Worm (Caenorhabditis elegans) whole organism, L2 larva: Measurements from ENCODE around the gene F25D1.3.

Experiments
- ama-1 ChIP-seq: fragments of 150-350 bp; optimal IDR thresholded peaks from 2 replicates; lab custom pipeline; 2018; ENCODE audit warnings: inconsistent platforms
- ceh-82 ChIP-seq: fragments of 150-350 bp; optimal IDR thresholded peaks from 2 replicates; lab custom pipeline; 2014; ENCODE audit warnings: missing biosample characterization, missing genetic modification characterization
- lin-13 ChIP-seq: fragments of 150-350 bp; optimal IDR thresholded peaks from 2 replicates; lab custom pipeline; 2014; ENCODE audit warnings: missing biosample characterization, missing genetic modification reagents, missing genetic modification characterization
- mdl-1 ChIP-seq, 2 experiments: fragments of 150-350 bp in 1 of 2; sonication (generic microtip) in 1 of 2; optimal IDR thresholded peaks; 2 replicates each; lab custom pipeline; 2017; ENCODE audit warnings: missing biosample characterization in 2 of 2, missing genetic modification characterization in 2 of 2
- nhr-12 ChIP-seq: fragments of 150-350 bp; optimal IDR thresholded peaks from 2 replicates; lab custom pipeline; 2014; ENCODE audit warnings: missing biosample characterization, missing genetic modification characterization
- nhr-25 ChIP-seq: fragments of 150-350 bp; sonication (generic microtip); optimal IDR thresholded peaks from 3 replicates; lab custom pipeline; 2014; ENCODE audit warnings: missing biosample characterization, missing genetic modification characterization
- nhr-6 ChIP-seq: fragments of 150-350 bp; optimal IDR thresholded peaks from 2 replicates; lab custom pipeline; 2014; ENCODE audit warnings: missing biosample characterization, missing genetic modification characterization
- snpc-4 ChIP-seq: fragments of 150-350 bp; optimal IDR thresholded peaks from 2 replicates; lab custom pipeline; 2014; ENCODE audit warnings: missing biosample characterization, missing genetic modification characterization
- zag-1 ChIP-seq: fragments of 150-350 bp; optimal IDR thresholded peaks from 2 replicates; lab custom pipeline; 2014; ENCODE audit warnings: missing biosample characterization, missing genetic modification characterization
- ztf-4 ChIP-seq: fragments of 150-350 bp; optimal IDR thresholded peaks from 2 replicates; lab custom pipeline; 2014; ENCODE audit warnings: missing biosample characterization, missing genetic modification characterization

ce11 chrV:10489998-10490397 is 38.5 kb upstream of the F25D1.3 start, which contains the start of gene ncx-5:
- TF ChIP-seq nhr-6 (tag; lab: Kevin White, UChicago), result no peak
- TF ChIP-seq snpc-4 (tag; lab: Kevin White, UChicago), result no peak
- TF ChIP-seq ama-1, result no peak
- TF ChIP-seq ztf-4 (tag; lab: Kevin White, UChicago), result no peak
- no peak for TF ChIP-seq ceh-82 (tag; lab: Kevin White, UChicago)
- TF ChIP-seq nhr-25, result no peak
- no peak for TF ChIP-seq nhr-12
- no peak for TF ChIP-seq zag-1 (tag; lab: Kevin White, UChicago)
- no peak for TF ChIP-seq lin-13 (GFP tag; lab: Kevin White, UChicago)
- TF ChIP-seq mdl-1 (tag; optimal IDR thresholded peaks at IDR 0.05; lab: Kevin White, UChicago), result no peak
